Fruit fly (Drosophila melanogaster) Kc167 (cell line): ENCODE results near the gene ppk31.

Source experiments
- Sin3A ChIP-seq: fragments of >200 bp; optimal IDR thresholded peaks from 2 replicates; lab custom pipeline; 2018; ENCODE audit warnings: missing external identifiers
- insv ChIP-seq: fragments of >200 bp; optimal IDR thresholded peaks from 3 replicates; lab custom pipeline; 2018; ENCODE audit warnings: missing external identifiers

DNA sequence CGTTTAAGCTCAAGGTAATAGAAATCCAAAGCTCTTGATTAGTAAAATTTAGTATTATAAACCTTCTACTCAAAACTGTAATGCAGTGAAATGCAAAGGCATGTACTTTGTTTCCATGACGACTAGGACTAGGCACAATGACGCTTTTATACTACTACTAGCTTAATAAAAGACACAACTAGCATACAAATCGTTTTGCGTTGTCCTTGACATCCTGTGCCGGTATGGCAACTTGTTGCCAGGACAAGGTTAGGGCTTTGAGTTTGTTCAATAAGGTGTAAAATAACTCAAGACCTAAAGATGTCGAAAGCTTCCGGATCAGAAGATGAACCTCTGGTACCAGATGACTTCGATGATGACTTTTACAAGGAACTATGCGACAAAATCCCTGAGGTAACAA lies 44.6 kb upstream of the ppk31 start, which contains the start of gene CG5882:
- TF ChIP-seq Sin3A (lab: Kevin White, UChicago) (no peak), insv (lab: Kevin White, UChicago) (no peak)
